Worm (Caenorhabditis elegans) whole organism, L3 larva: ENCODE measurements around the gene unc-24.

ENCODE experiments used
- R02D3.7 ChIP-seq: fragments of 150-350 bp; optimal IDR thresholded peaks from 2 replicates; lab custom pipeline; 2014; ENCODE audit warnings: missing biosample characterization, missing genetic modification characterization
- pqm-1 ChIP-seq: fragments of 150-350 bp; optimal IDR thresholded peaks from 2 replicates; lab custom pipeline; 2017; ENCODE audit warnings: missing biosample characterization, missing genetic modification characterization, inconsistent platforms
- zag-1 ChIP-seq: fragments of 150-350 bp; optimal IDR thresholded peaks from 2 replicates; lab custom pipeline; 2014; ENCODE audit warnings: missing biosample characterization, missing genetic modification characterization

DNA sequence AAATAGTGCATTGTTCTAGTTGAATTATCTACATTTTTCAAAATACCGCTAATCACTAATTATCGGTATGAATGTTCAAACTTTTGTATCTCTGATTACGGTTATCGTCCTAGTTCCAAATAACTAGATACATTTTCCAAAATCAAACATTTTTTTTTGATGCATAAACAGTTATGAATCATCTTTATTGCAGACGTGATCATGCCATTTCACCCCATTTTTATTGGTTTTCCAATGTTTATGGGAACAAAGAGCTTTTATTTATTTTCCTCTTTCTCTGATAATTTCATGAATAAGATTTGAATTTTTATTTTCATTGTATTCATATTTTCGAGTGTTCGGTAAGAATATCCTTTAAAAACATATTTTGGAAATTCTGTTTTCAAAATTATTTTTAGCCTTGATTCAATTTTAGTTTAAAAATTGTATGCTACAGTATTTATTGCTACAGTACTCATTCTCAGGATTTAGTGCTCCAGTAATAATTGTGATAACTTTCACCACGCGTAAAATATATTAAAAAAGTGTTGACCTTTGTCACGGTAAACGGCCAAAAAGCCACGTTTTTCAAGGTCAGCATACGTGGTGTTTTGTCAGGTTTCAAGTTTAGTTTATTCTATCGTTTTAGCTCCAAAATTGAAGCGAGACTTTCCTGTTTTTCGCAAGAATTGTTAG is 22.9 kb upstream of the unc-24 start, which contains the start of gene csr-1:
- TF ChIP-seq R02D3.7 (tag; lab: Kevin White, UChicago): no peak
- TF ChIP-seq pqm-1 (tag; lab: Kevin White, UChicago): no peak
- no peak for TF ChIP-seq zag-1 (tag; lab: Kevin White, UChicago)
